Worm (Caenorhabditis elegans) whole organism, late embryonic: ENCODE data around the gene Y11D7A.8.

ENCODE experiments used
- C08G9.2 ChIP-seq: sonication (generic microtip); optimal IDR thresholded peaks from 2 replicates; lab custom pipeline; 2016; ENCODE audit warnings: mild to moderate bottlenecking, missing genetic modification characterization, moderate library complexity, missing compliant biosample characterization
- C38D4.7 ChIP-seq: fragments of 200-800 bp; sonication (Bioruptor generic); optimal IDR thresholded peaks from 2 replicates; lab custom pipeline; 2018; ENCODE audit warnings: mild to moderate bottlenecking, missing genetic modification characterization, moderate library complexity, missing compliant biosample characterization
- F13H6.1 ChIP-seq: sonication (generic microtip); optimal IDR thresholded peaks from 2 replicates; lab custom pipeline; 2016; ENCODE audit warnings: missing genetic modification characterization, missing compliant biosample characterization
- K02D7.2 ChIP-seq: sonication (generic microtip); optimal IDR thresholded peaks from 2 replicates; lab custom pipeline; 2017; ENCODE audit warnings: mild to moderate bottlenecking, missing genetic modification characterization, missing compliant biosample characterization
- K09A11.1 ChIP-seq: sonication (generic microtip); optimal IDR thresholded peaks from 2 replicates; lab custom pipeline; 2017; ENCODE audit warnings: antibody characterized with exemption, mild to moderate bottlenecking, missing genetic modification characterization, missing compliant biosample characterization; ENCODE audit not compliant: insufficient read depth
- ahr-1 ChIP-seq: sonication (generic microtip); optimal IDR thresholded peaks from 2 replicates; lab custom pipeline; 2016; ENCODE audit warnings: missing genetic modification characterization, missing compliant biosample characterization
- ceh-18 ChIP-seq: sonication (generic microtip); optimal IDR thresholded peaks from 2 replicates; lab custom pipeline; 2016; ENCODE audit warnings: missing genetic modification characterization, missing compliant biosample characterization
- ceh-19 ChIP-seq: fragments of 200-800 bp; sonication (Bioruptor generic); optimal IDR thresholded peaks from 2 replicates; lab custom pipeline; 2018; ENCODE audit warnings: mild to moderate bottlenecking, missing genetic modification characterization, missing compliant biosample characterization
- ceh-2 ChIP-seq: sonication (generic microtip); optimal IDR thresholded peaks from 2 replicates; lab custom pipeline; 2016; ENCODE audit warnings: missing genotype, missing genetic modification characterization, missing compliant biosample characterization
- ceh-30 ChIP-seq: fragments of 150-350 bp; optimal IDR thresholded peaks from 2 replicates; lab custom pipeline; 2014; ENCODE audit warnings: missing biosample characterization, missing genetic modification characterization
- ceh-31 ChIP-seq: sonication (generic microtip); optimal IDR thresholded peaks from 2 replicates; lab custom pipeline; 2016; ENCODE audit warnings: missing genetic modification characterization, missing compliant biosample characterization
- ceh-45 ChIP-seq: fragments of 200-800 bp; sonication (Bioruptor generic); IDR thresholded peaks from 2 replicates; pipeline ENCODE4 v1.3.6; 2022; ENCODE audit warnings: missing genetic modification reagents, missing genetic modification characterization, missing compliant biosample characterization
- ceh-6 ChIP-seq: fragments of 200-800 bp; sonication (Bioruptor generic); optimal IDR thresholded peaks from 2 replicates; lab custom pipeline; 2018; ENCODE audit warnings: mild to moderate bottlenecking, missing genetic modification characterization, missing compliant biosample characterization
- ceh-9 ChIP-seq: sonication (generic microtip); optimal IDR thresholded peaks from 2 replicates; lab custom pipeline; 2016; ENCODE audit warnings: mild to moderate bottlenecking, missing genetic modification characterization, inconsistent platforms, missing compliant biosample characterization
- che-1 ChIP-seq: sonication (generic microtip); optimal IDR thresholded peaks from 2 replicates; lab custom pipeline; 2016; ENCODE audit warnings: mild to moderate bottlenecking, missing genetic modification characterization, missing compliant biosample characterization
- elt-2 ChIP-seq: sonication (generic microtip); optimal IDR thresholded peaks from 2 replicates; lab custom pipeline; 2016; ENCODE audit warnings: missing genetic modification reagents, missing genetic modification characterization, missing compliant biosample characterization
- elt-4 ChIP-seq: sonication (generic microtip); optimal IDR thresholded peaks from 2 replicates; lab custom pipeline; 2016; ENCODE audit warnings: missing genetic modification characterization, missing compliant biosample characterization
- ets-4 ChIP-seq: sonication (generic microtip); optimal IDR thresholded peaks from 2 replicates; lab custom pipeline; 2016; ENCODE audit warnings: missing genetic modification characterization, missing compliant biosample characterization
- fax-1 ChIP-seq: sonication (generic microtip); optimal IDR thresholded peaks from 2 replicates; lab custom pipeline; 2016; ENCODE audit warnings: missing genotype, missing genetic modification characterization, missing compliant biosample characterization
- hlh-13 ChIP-seq: fragments of 200-800 bp; sonication (Bioruptor generic); optimal IDR thresholded peaks from 2 replicates; lab custom pipeline; 2018; ENCODE audit warnings: mild to moderate bottlenecking, missing genetic modification characterization, missing compliant biosample characterization
- hlh-15 ChIP-seq: sonication (generic microtip); optimal IDR thresholded peaks from 2 replicates; lab custom pipeline; 2016; ENCODE audit warnings: missing genetic modification characterization, missing compliant biosample characterization
- hlh-8 ChIP-seq: sonication (generic microtip); optimal IDR thresholded peaks from 2 replicates; lab custom pipeline; 2016; ENCODE audit warnings: missing genotype, missing genetic modification characterization, missing compliant biosample characterization
- lin-11 ChIP-seq: fragments of 200-800 bp; sonication (Bioruptor generic); optimal IDR thresholded peaks from 2 replicates; lab custom pipeline; 2018; ENCODE audit warnings: mild to moderate bottlenecking, missing genetic modification characterization, missing compliant biosample characterization
- mec-3 ChIP-seq: sonication (generic microtip); optimal IDR thresholded peaks from 2 replicates; lab custom pipeline; 2016; ENCODE audit warnings: borderline replicate concordance, missing genetic modification characterization, missing compliant biosample characterization
- nfya-1 ChIP-seq: sonication (generic microtip); optimal IDR thresholded peaks from 2 replicates; lab custom pipeline; 2017; ENCODE audit warnings: missing genetic modification characterization, mild to moderate bottlenecking, missing compliant biosample characterization, antibody characterized with exemption, moderate library complexity
- nhr-11 ChIP-seq: fragments of 150-350 bp; optimal IDR thresholded peaks from 2 replicates; lab custom pipeline; 2014; ENCODE audit warnings: missing biosample characterization, missing genetic modification characterization
- nhr-232 ChIP-seq: sonication (generic microtip); optimal IDR thresholded peaks from 2 replicates; lab custom pipeline; 2016; ENCODE audit warnings: missing genetic modification characterization, missing compliant biosample characterization
- pag-3 ChIP-seq: sonication (generic microtip); optimal IDR thresholded peaks from 2 replicates; lab custom pipeline; 2016; ENCODE audit warnings: missing compliant biosample characterization, missing genetic modification characterization, borderline replicate concordance
- pat-9 ChIP-seq: fragments of 200-800 bp; sonication (Bioruptor generic); optimal IDR thresholded peaks from 2 replicates; lab custom pipeline; 2018; ENCODE audit warnings: mild to moderate bottlenecking, missing genetic modification characterization, moderate library complexity, missing compliant biosample characterization
- pax-1 ChIP-seq: fragments of 150-350 bp; optimal IDR thresholded peaks from 2 replicates; lab custom pipeline; 2014; ENCODE audit warnings: missing biosample characterization, missing genetic modification characterization
- pqm-1 ChIP-seq: sonication (generic microtip); optimal IDR thresholded peaks from 2 replicates; lab custom pipeline; 2016; ENCODE audit warnings: missing genetic modification characterization, missing compliant biosample characterization
- ref-2 ChIP-seq: sonication (generic microtip); optimal IDR thresholded peaks from 2 replicates; lab custom pipeline; 2016; ENCODE audit warnings: missing genetic modification characterization, missing compliant biosample characterization
- rnt-1 ChIP-seq: sonication (generic microtip); optimal IDR thresholded peaks from 2 replicates; lab custom pipeline; 2016; ENCODE audit warnings: missing genetic modification characterization, missing compliant biosample characterization
- sdc-2 ChIP-seq: sonication (generic microtip); optimal IDR thresholded peaks from 2 replicates; lab custom pipeline; 2016; ENCODE audit warnings: missing genotype, missing genetic modification characterization, missing compliant biosample characterization
- sox-4 ChIP-seq: sonication (generic microtip); optimal IDR thresholded peaks from 2 replicates; lab custom pipeline; 2017; ENCODE audit warnings: mild to moderate bottlenecking, missing genetic modification characterization, inconsistent platforms, missing compliant biosample characterization
- tbx-2 ChIP-seq: sonication (generic microtip); optimal IDR thresholded peaks from 2 replicates; lab custom pipeline; 2016; ENCODE audit warnings: missing genetic modification characterization, missing compliant biosample characterization
- unc-86 ChIP-seq: sonication (generic microtip); optimal IDR thresholded peaks from 2 replicates; lab custom pipeline; 2016; ENCODE audit warnings: missing genetic modification characterization, missing compliant biosample characterization
- zip-5 ChIP-seq: sonication (generic microtip); optimal IDR thresholded peaks from 2 replicates; lab custom pipeline; 2016; ENCODE audit warnings: missing genetic modification characterization, missing compliant biosample characterization
- ztf-16 ChIP-seq: sonication (generic microtip); optimal IDR thresholded peaks from 2 replicates; lab custom pipeline; 2017; ENCODE audit warnings: missing genetic modification characterization, missing compliant biosample characterization

Gene Y11D7A.8

DNA sequence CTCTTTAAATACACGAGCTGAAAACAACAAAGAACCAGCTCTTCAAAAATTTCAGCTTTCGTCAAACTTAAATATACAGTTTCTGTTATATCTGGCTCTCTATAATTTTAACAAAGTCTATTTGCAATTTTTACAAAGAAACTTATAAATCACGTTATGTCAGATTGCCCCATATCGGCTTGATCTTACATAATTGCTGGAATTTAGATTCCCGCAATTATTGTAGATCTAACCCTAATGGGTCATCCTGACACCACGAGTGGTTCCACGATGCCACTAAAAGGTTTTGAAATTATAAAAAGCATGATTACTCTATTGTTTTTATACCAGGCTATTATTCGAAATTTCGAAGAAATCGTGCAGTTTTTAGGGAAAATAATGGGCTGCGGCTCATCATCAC is at the start of gene Y11D7A.8:
Gene Y11D7A.8, plus strand, starts transcription at position 301 of the 400 bp plus-strand sequence.
- TF ChIP-seq sdc-2 (tag; lab: Kevin White, UChicago) = no peak

DNA sequence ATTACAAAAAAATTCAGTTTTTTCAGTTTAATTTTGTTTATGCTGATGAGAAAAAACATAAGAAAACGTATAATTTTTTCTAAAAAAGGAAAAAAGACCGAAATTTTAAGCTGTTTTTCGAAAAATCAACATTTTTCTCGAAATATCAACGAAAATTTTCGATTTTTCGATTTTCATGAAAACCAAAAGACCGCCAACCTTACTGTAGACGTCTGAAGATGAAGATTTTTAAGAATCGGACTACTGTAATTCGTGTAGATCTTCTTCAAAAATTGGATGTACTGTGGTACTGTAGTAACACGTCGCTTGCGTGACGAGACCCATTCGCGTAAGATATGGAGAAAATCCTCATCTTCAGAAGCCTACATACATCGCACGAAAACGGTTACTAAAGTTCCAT is 40.3 kb upstream of the Y11D7A.8 start:
- TF ChIP-seq ztf-16 (tag; lab: Kevin White, UChicago) (no peak), zip-5 (tag; lab: Kevin White, UChicago) (no peak), hlh-8 (tag; lab: Kevin White, UChicago) (no peak), hlh-15 (tag; lab: Kevin White, UChicago) (no peak), nhr-11 (tag; lab: Kevin White, UChicago) (no peak), K02D7.2 (no peak), fax-1 (tag; lab: Kevin White, UChicago) (no peak), F13H6.1 (tag; lab: Kevin White, UChicago) (no peak), sox-4 (tag; lab: Kevin White, UChicago) (no peak), ceh-9 (tag; lab: Kevin White, UChicago) (no peak), rnt-1 (no peak), ref-2 (no peak), C38D4.7 (no peak), elt-2 (no peak), K09A11.1 (tag; lab: Kevin White, UChicago) (no peak), ceh-30 (tag; lab: Kevin White, UChicago) (no peak), ceh-19 (no peak), tbx-2 (no peak)

ce11 chrIV:9212121-9212520 is 39.1 kb upstream of the Y11D7A.8 start, which contains the start of gene C46C2.6:
TSS of gene C46C2.6 (plus strand) at chrIV:9212421.
- TF ChIP-seq mec-3 = no peak
- TF ChIP-seq pat-9 (tag; lab: Kevin White, UChicago) = no peak
- TF ChIP-seq ref-2 = no peak
- TF ChIP-seq pqm-1 (tag; lab: Kevin White, UChicago) = no peak
- no peak for TF ChIP-seq ceh-31
- TF ChIP-seq ceh-2 (tag; lab: Kevin White, UChicago) = no peak
- TF ChIP-seq ceh-19 = no peak
- TF ChIP-seq C08G9.2 = no peak
- no peak for TF ChIP-seq unc-86
- TF ChIP-seq lin-11 (tag; lab: Kevin White, UChicago) = no peak
- TF ChIP-seq, all 69 proteins: peak for 0

DNA sequence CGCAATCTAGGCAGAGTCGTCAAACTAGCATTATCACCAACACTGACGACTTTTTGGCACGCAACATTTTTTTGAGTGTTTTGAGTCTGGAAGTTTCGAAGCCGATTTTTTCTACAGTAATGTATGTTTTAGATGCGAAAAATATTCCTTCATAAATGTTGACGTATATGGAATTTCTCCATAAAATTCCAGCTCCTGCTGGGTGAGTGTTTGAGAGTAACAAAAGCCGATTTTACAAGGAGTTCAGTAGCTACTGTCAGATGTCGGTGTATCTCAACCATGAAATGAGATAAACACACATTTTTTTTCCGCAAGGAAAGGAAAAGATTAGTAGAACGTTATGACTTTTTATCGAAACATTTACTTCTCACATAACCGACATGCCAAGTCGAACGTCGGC is 36.4 kb upstream of the Y11D7A.8 start:
- TF ChIP-seq che-1 (no peak), unc-86 (no peak), K09A11.1 (tag; lab: Kevin White, UChicago) (no peak), zip-5 (tag; lab: Kevin White, UChicago) (no peak), nhr-232 (tag; lab: Kevin White, UChicago) (no peak), hlh-13 (no peak), ceh-18 (no peak), pag-3 (tag; lab: Kevin White, UChicago) (no peak), nfya-1 (tag; lab: Kevin White, UChicago) (no peak), elt-4 (tag; lab: Kevin White, UChicago) (no peak), ahr-1 (tag; lab: Kevin White, UChicago) (no peak), pax-1 (tag; lab: Kevin White, UChicago) (no peak), ceh-45 (GFP tag; lab: Robert Waterston, UW) (no peak), ceh-6 (GFP tag; lab: Kevin White, UChicago) (no peak), ets-4 (tag; lab: Kevin White, UChicago) (no peak)
